Worm (Caenorhabditis elegans) whole organism, midembryonic: Measurements from ENCODE around the gene zfp-1.

Experiments used
- T22C8.4 ChIP-seq: fragments of 200-800 bp; sonication (Bioruptor generic); IDR thresholded peaks from 2 replicates; pipeline ENCODE4 v1.3.6; 2022; ENCODE audit warnings: missing genetic modification characterization, missing compliant biosample characterization
- cog-1 ChIP-seq: sonication (generic microtip); optimal IDR thresholded peaks from 2 replicates; lab custom pipeline; 2016; ENCODE audit warnings: missing genetic modification characterization, missing compliant biosample characterization
- flt-1 ChIP-seq: fragments of 200-800 bp; sonication (Bioruptor generic); IDR thresholded peaks from 2 replicates; pipeline ENCODE4 v1.3.6; 2022; ENCODE audit warnings: missing genetic modification characterization, missing compliant biosample characterization
- klf-2 ChIP-seq: fragments of 200-800 bp; sonication (Bioruptor generic); conservative IDR thresholded peaks from 2 replicates; pipeline ENCODE4 v1.3.6; 2022; ENCODE audit warnings: missing genetic modification reagents, missing genetic modification characterization, missing compliant biosample characterization
- med-1 ChIP-seq: sonication (generic microtip); optimal IDR thresholded peaks from 2 replicates; lab custom pipeline; 2017; ENCODE audit warnings: missing genetic modification characterization, mild to moderate bottlenecking, missing compliant biosample characterization, antibody characterized with exemption, missing genetic modification reagents; ENCODE audit not compliant: insufficient read depth
- ref-1 ChIP-seq: fragments of 200-800 bp; sonication (Bioruptor generic); conservative IDR thresholded peaks from 2 replicates; pipeline ENCODE4 v1.3.6; 2022; ENCODE audit warnings: missing genetic modification reagents, missing genetic modification characterization, missing compliant biosample characterization
- tab-1 ChIP-seq: fragments of 200-800 bp; sonication (Bioruptor generic); IDR thresholded peaks from 2 replicates; pipeline ENCODE4 v1.3.6; 2022; ENCODE audit warnings: missing genetic modification characterization, missing compliant biosample characterization
- ztf-23 ChIP-seq: fragments of 200-800 bp; sonication (Bioruptor generic); IDR thresholded peaks from 2 replicates; pipeline ENCODE4 v1.3.6; 2022; ENCODE audit warnings: missing genetic modification reagents, missing genetic modification characterization, missing compliant biosample characterization
- ztf-29 ChIP-seq: fragments of 200-800 bp; sonication (Bioruptor generic); IDR thresholded peaks from 2 replicates; pipeline ENCODE4 v1.3.6; 2022; ENCODE audit warnings: missing genetic modification reagents, missing genetic modification characterization, missing compliant biosample characterization

DNA sequence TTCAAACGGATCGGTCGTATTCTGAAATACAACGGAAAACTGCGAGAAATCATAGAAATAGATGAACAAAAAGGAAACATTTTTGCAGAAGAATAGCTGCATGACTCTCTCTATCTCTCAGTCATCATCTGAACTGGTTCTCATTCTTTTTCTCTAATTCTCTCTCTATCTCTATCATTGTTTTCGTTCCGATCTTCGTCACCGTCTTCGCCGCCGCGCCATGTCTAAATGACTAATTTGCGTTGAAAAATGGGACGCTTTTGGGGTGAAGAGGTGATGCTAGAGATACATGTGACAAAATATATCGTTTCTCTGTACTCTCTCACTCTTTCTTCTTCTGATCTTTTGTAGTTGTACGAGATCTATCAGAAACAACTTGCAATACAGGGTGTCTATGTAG lies 10.9 kb upstream of the zfp-1 start:
- TF ChIP-seq med-1 (GFP tag; lab: Kevin White, UChicago) = no peak
- no peak for TF ChIP-seq ztf-23 (GFP tag; lab: Robert Waterston, UW)
- TF ChIP-seq flt-1 (GFP tag; lab: Robert Waterston, UW) = no peak
- no peak for TF ChIP-seq cog-1 (tag; lab: Kevin White, UChicago)
- TF ChIP-seq ztf-29 (GFP tag; lab: Robert Waterston, UW) = no peak
- no peak for TF ChIP-seq T22C8.4 (GFP tag; lab: Robert Waterston, UW)
- TF ChIP-seq ref-1 (GFP tag; lab: Robert Waterston, UW) = no peak
- TF ChIP-seq tab-1 (GFP tag; lab: Robert Waterston, UW) = no peak
- TF ChIP-seq klf-2 (GFP tag; lab: Robert Waterston, UW) = no peak
